Worm (Caenorhabditis elegans) whole organism, young adult: ENCODE data around the gene mlk-1.

Experiments
- hrde-1 ChIP-seq: sonication (generic microtip); optimal IDR thresholded peaks from 2 replicates; lab custom pipeline; 2016; ENCODE audit warnings: missing genetic modification characterization, mild to moderate bottlenecking, missing compliant biosample characterization, moderate library complexity, missing genotype, missing genetic modification reagents, borderline replicate concordance
- zim-3 ChIP-seq: sonication (generic microtip); optimal IDR thresholded peaks from 2 replicates; lab custom pipeline; 2017; ENCODE audit warnings: mild to moderate bottlenecking, missing genetic modification characterization, moderate library complexity, missing compliant biosample characterization

ce11 chrV:5084957-5085465 is 20.4 kb upstream of the mlk-1 start, which contains the start of gene Y58A7A.4:
- no peak for TF ChIP-seq zim-3 (tag; lab: Kevin White, UChicago)
- TF ChIP-seq hrde-1: no peak
